Worm (Caenorhabditis elegans) whole organism, L1 larva: ENCODE measurements around the gene C09B8.3.

Experiments used
- alr-1 ChIP-seq: fragments of 200-800 bp; sonication (Bioruptor generic); optimal IDR thresholded peaks from 2 replicates; lab custom pipeline; 2018; ENCODE audit warnings: borderline replicate concordance, mild to moderate bottlenecking, missing genetic modification characterization, missing compliant biosample characterization
- aly-2 ChIP-seq: fragments of 150-350 bp; optimal IDR thresholded peaks from 2 replicates; lab custom pipeline; 2014; ENCODE audit warnings: missing biosample characterization, missing genetic modification characterization
- unc-86 ChIP-seq: sonication (generic microtip); optimal IDR thresholded peaks from 2 replicates; lab custom pipeline; 2016; ENCODE audit warnings: missing genetic modification characterization, missing compliant biosample characterization

- TF ChIP-seq alr-1 (tag; lab: Kevin White, UChicago) (no peak), unc-86 (no peak), aly-2 (tag; lab: Kevin White, UChicago) (no peak)
These were observed 47.9 kb downstream of the C09B8.3 start for ce11 chrX:5962560-5962959.
